Worm (Caenorhabditis elegans) whole organism, L4 larva: Measurements from ENCODE around the gene C50E3.13.

Experiments used
- F10B5.3 ChIP-seq: sonication (generic microtip); optimal IDR thresholded peaks from 2 replicates; lab custom pipeline; 2016; ENCODE audit warnings: mild to moderate bottlenecking, missing genetic modification characterization, missing compliant biosample characterization
- F44E2.7 ChIP-seq: fragments of 200-800 bp; sonication (Bioruptor generic); IDR thresholded peaks from 2 replicates; pipeline ENCODE4 v2.1.2; 2022; ENCODE audit warnings: missing genetic modification characterization, missing compliant biosample characterization
- R02D3.7 ChIP-seq: fragments of 150-350 bp; sonication (generic microtip); optimal IDR thresholded peaks from 3 replicates; lab custom pipeline; 2014; ENCODE audit warnings: missing biosample characterization, missing genetic modification characterization
- T20F7.1 ChIP-seq: fragments of 200-800 bp; sonication (Bioruptor generic); optimal IDR thresholded peaks from 2 replicates; lab custom pipeline; 2018; ENCODE audit warnings: mild to moderate bottlenecking, missing genetic modification characterization, missing compliant biosample characterization
- T26A8.4 ChIP-seq: fragments of 200-800 bp; sonication (Bioruptor generic); IDR thresholded peaks from 2 replicates; pipeline ENCODE4 v1.3.6; 2022; ENCODE audit warnings: missing genetic modification characterization, missing compliant biosample characterization
- Y105C5A.15 ChIP-seq: fragments of 200-800 bp; sonication (Bioruptor generic); IDR thresholded peaks from 2 replicates; pipeline ENCODE4 v1.3.6; 2022; ENCODE audit warnings: missing genetic modification characterization, missing compliant biosample characterization
- ZK546.5 ChIP-seq, 2 experiments: sonication (generic microtip); optimal IDR thresholded peaks; 2 replicates each; lab custom pipeline; 2017; ENCODE audit warnings: missing biosample characterization in 2 of 2, missing genetic modification characterization in 2 of 2
- ceh-82 ChIP-seq: sonication (generic microtip); optimal IDR thresholded peaks from 2 replicates; lab custom pipeline; 2017; ENCODE audit warnings: missing biosample characterization, missing genetic modification characterization
- daf-19 ChIP-seq: fragments of 200-800 bp; sonication (Bioruptor generic); conservative IDR thresholded peaks from 2 replicates; pipeline ENCODE4 v1.3.6; 2022; ENCODE audit warnings: missing genetic modification characterization, missing compliant biosample characterization
- dmd-9 ChIP-seq: fragments of 200-800 bp; sonication (Bioruptor generic); IDR thresholded peaks from 2 replicates; pipeline ENCODE4 v1.3.6; 2022; ENCODE audit warnings: missing genetic modification reagents, missing genetic modification characterization, missing compliant biosample characterization
- duxl-1 ChIP-seq: sonication (generic microtip); optimal IDR thresholded peaks from 2 replicates; lab custom pipeline; 2016; ENCODE audit warnings: mild to moderate bottlenecking, missing genetic modification characterization, moderate library complexity, missing compliant biosample characterization; ENCODE audit not compliant: poor library complexity
- egl-27 ChIP-seq: sonication (generic microtip); optimal IDR thresholded peaks from 3 replicates; lab custom pipeline; 2017; ENCODE audit warnings: missing biosample characterization, missing genetic modification reagents, missing genetic modification characterization
- gei-8 ChIP-seq: fragments of 200-800 bp; sonication (Bioruptor generic); optimal IDR thresholded peaks from 2 replicates; lab custom pipeline; 2018; ENCODE audit warnings: mild to moderate bottlenecking, missing genetic modification characterization, missing compliant biosample characterization
- hif-1 ChIP-seq, 2 experiments: sonication (generic microtip); optimal IDR thresholded peaks; 2 replicates each; lab custom pipeline; 2016 to 2017; ENCODE audit warnings: missing compliant biosample characterization in 2 of 2, missing genetic modification characterization in 2 of 2, missing genetic modification reagents in 2 of 2, missing genotype in 2 of 2, mild to moderate bottlenecking in 1 of 2
- hlh-11 ChIP-seq: fragments of 200-800 bp; sonication (Bioruptor generic); optimal IDR thresholded peaks from 2 replicates; lab custom pipeline; 2018; ENCODE audit warnings: mild to moderate bottlenecking, missing genetic modification characterization, missing compliant biosample characterization
- hmg-1.1 ChIP-seq: fragments of 200-800 bp; sonication (Bioruptor generic); IDR thresholded peaks from 2 replicates; pipeline ENCODE4 v1.3.6; 2022; ENCODE audit warnings: missing genetic modification reagents, missing genetic modification characterization, missing compliant biosample characterization
- lin-13 ChIP-seq: fragments of 150-350 bp; optimal IDR thresholded peaks from 2 replicates; lab custom pipeline; 2014; ENCODE audit warnings: missing biosample characterization, missing genetic modification reagents, missing genetic modification characterization
- lin-15B ChIP-seq: fragments of 150-350 bp; sonication (generic microtip); optimal IDR thresholded peaks from 3 replicates; lab custom pipeline; 2014; ENCODE audit warnings: missing biosample characterization, missing genetic modification characterization
- lin-29 ChIP-seq: fragments of 200-800 bp; sonication (Bioruptor generic); IDR thresholded peaks from 2 replicates; pipeline ENCODE4 v1.3.6; 2022; ENCODE audit warnings: missing genetic modification reagents, missing genetic modification characterization, missing compliant biosample characterization
- lir-3 ChIP-seq: sonication (generic microtip); optimal IDR thresholded peaks from 2 replicates; lab custom pipeline; 2016; ENCODE audit warnings: mild to moderate bottlenecking, missing genetic modification characterization, missing compliant biosample characterization
- madf-5 ChIP-seq, 2 experiments: fragments of 200-800 bp; sonication (Bioruptor generic); IDR thresholded peaks; 2 replicates each; pipeline ENCODE4 v1.3.6; 2022; ENCODE audit warnings: missing compliant biosample characterization in 2 of 2, missing genetic modification characterization in 2 of 2
- mep-1 ChIP-seq: fragments of 150-350 bp; sonication (generic microtip); optimal IDR thresholded peaks from 3 replicates; lab custom pipeline; 2014; ENCODE audit warnings: missing biosample characterization, missing genetic modification characterization
- nhr-10 ChIP-seq: fragments of 150-350 bp; optimal IDR thresholded peaks from 2 replicates; lab custom pipeline; 2014; ENCODE audit warnings: missing biosample characterization, missing genetic modification characterization
- nhr-11 ChIP-seq: fragments of 150-350 bp; optimal IDR thresholded peaks from 2 replicates; lab custom pipeline; 2014; ENCODE audit warnings: missing biosample characterization, missing genetic modification characterization
- nhr-111 ChIP-seq: fragments of 200-800 bp; sonication (Bioruptor generic); optimal IDR thresholded peaks from 2 replicates; lab custom pipeline; 2018; ENCODE audit warnings: mild to moderate bottlenecking, missing genetic modification characterization, missing compliant biosample characterization
- nhr-42 ChIP-seq: fragments of 200-800 bp; sonication (Bioruptor generic); IDR thresholded peaks from 2 replicates; pipeline ENCODE4 v1.3.6; 2022; ENCODE audit warnings: missing genetic modification characterization, missing compliant biosample characterization
- nhr-6 ChIP-seq: fragments of 150-350 bp; optimal IDR thresholded peaks from 2 replicates; lab custom pipeline; 2014; ENCODE audit warnings: missing biosample characterization, missing genetic modification characterization
- nhr-76 ChIP-seq: fragments of 150-350 bp; optimal IDR thresholded peaks from 2 replicates; lab custom pipeline; 2014; ENCODE audit warnings: missing biosample characterization, missing genetic modification characterization
- nhr-77 ChIP-seq: fragments of 150-350 bp; optimal IDR thresholded peaks from 2 replicates; lab custom pipeline; 2014; ENCODE audit warnings: missing biosample characterization, missing genetic modification characterization
- rbr-2 ChIP-seq: sonication (generic microtip); optimal IDR thresholded peaks from 2 replicates; lab custom pipeline; 2016; ENCODE audit warnings: missing genotype, missing genetic modification characterization, missing compliant biosample characterization
- saeg-2 ChIP-seq: fragments of 200-800 bp; sonication (Bioruptor generic); IDR thresholded peaks from 2 replicates; pipeline ENCODE4 v1.3.6; 2022; ENCODE audit warnings: missing genetic modification reagents, missing genetic modification characterization, missing compliant biosample characterization
- sdz-12 ChIP-seq: fragments of 200-800 bp; sonication (Bioruptor generic); optimal IDR thresholded peaks from 2 replicates; lab custom pipeline; 2018; ENCODE audit warnings: mild to moderate bottlenecking, missing genetic modification characterization, missing compliant biosample characterization
- skn-1 ChIP-seq: fragments of 150-350 bp; optimal IDR thresholded peaks from 2 replicates; lab custom pipeline; 2014; ENCODE audit warnings: missing biosample characterization, missing genetic modification characterization
- snpc-1.2 ChIP-seq: fragments of 200-800 bp; sonication (Bioruptor generic); IDR thresholded peaks from 2 replicates; pipeline ENCODE4 v1.3.6; 2022; ENCODE audit warnings: missing genetic modification reagents, missing genetic modification characterization, missing compliant biosample characterization
- snpc-4 ChIP-seq: fragments of 150-350 bp; optimal IDR thresholded peaks from 2 replicates; lab custom pipeline; 2014; ENCODE audit warnings: missing biosample characterization, missing genetic modification characterization
- tag-97 ChIP-seq: fragments of 200-800 bp; sonication (Bioruptor generic); IDR thresholded peaks from 2 replicates; pipeline ENCODE4 v1.3.6; 2022; ENCODE audit warnings: missing genetic modification characterization, missing compliant biosample characterization
- tra-1 ChIP-seq: fragments of 200-800 bp; sonication (Bioruptor generic); IDR thresholded peaks from 2 replicates; pipeline ENCODE4 v1.3.6; 2022; ENCODE audit warnings: missing genetic modification reagents, missing genetic modification characterization, missing compliant biosample characterization
- unc-130 ChIP-seq: sonication (generic microtip); optimal IDR thresholded peaks from 2 replicates; lab custom pipeline; 2016; ENCODE audit warnings: missing genetic modification reagents, missing genetic modification characterization, missing compliant biosample characterization
- zip-11 ChIP-seq: fragments of 200-800 bp; sonication (Bioruptor generic); IDR thresholded peaks from 2 replicates; pipeline ENCODE4 v1.3.6; 2022; ENCODE audit warnings: missing genetic modification characterization, missing compliant biosample characterization
- zip-2 ChIP-seq: fragments of 150-350 bp; optimal IDR thresholded peaks from 2 replicates; lab custom pipeline; 2014; ENCODE audit warnings: missing biosample characterization, missing genetic modification characterization

The C50E3.13 gene

ce11 chrV:7624152-7624551, at the start of gene C50E3.13:
TSS of gene C50E3.13 (minus strand) at chrV:7624252.
- TF ChIP-seq madf-5 (GFP tag; IDR thresholded peaks at IDR 0.05; lab: Robert Waterston, UW) (no peak), skn-1 (no peak), rbr-2 (tag; lab: Kevin White, UChicago) (no peak), hif-1 (tag; optimal IDR thresholded peaks at IDR 0.05; lab: Kevin White, UChicago) (no peak), T26A8.4 (GFP tag; lab: Robert Waterston, UW) (no peak), nhr-6 (tag; lab: Kevin White, UChicago) (no peak), dmd-9 (GFP tag; lab: Robert Waterston, UW) (no peak), nhr-111 (GFP tag; lab: Kevin White, UChicago) (no peak), Y105C5A.15 (GFP tag; lab: Robert Waterston, UW) (no peak)

DNA sequence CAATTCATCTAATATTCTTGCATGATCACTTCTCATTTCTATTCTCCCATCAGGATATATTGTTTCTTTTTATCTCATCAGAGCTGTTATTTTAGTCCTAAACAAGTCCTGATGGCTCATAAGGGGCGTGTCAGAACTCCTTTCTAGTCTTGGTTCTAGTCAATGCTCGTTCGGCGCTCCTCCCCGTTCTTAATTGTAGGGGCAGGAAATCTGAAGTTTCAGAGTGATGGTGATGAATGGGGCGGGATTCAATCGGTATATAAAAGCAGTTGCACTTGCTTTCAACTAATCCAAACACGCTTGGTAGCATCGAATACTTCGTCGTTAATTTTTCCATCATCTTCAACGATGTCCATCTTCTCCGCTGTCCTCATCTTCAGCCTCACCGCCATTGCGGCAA, 48.2 kb upstream of the C50E3.13 start, which contains the start of gene C12D5.4:
TSS of gene C12D5.4 (plus strand) at position 301 of the 400 bp plus-strand sequence.
- TF ChIP-seq gei-8 (GFP tag; lab: Kevin White, UChicago) (no peak), lin-13 (GFP tag; lab: Kevin White, UChicago) (no peak), ceh-82 (tag; lab: Kevin White, UChicago) (no peak), madf-5 (GFP tag; IDR thresholded peaks at IDR 0.05; lab: Robert Waterston, UW) (no peak), egl-27 (tag; lab: Kevin White, UChicago) (no peak), lir-3 (tag; lab: Kevin White, UChicago) (no peak), nhr-11 (tag; lab: Kevin White, UChicago) (no peak), hlh-11 (no peak), nhr-10 (tag; lab: Kevin White, UChicago) (no peak), snpc-4 (tag; lab: Kevin White, UChicago) (no peak), sdz-12 (GFP tag; lab: Kevin White, UChicago) (no peak), daf-19 (no peak), ZK546.5 (tag; optimal IDR thresholded peaks at IDR 0.05; lab: Kevin White, UChicago) (no peak), nhr-76 (tag; lab: Kevin White, UChicago) (no peak), nhr-77 (no peak), mep-1 (tag; lab: Kevin White, UChicago) (no peak), tra-1 (GFP tag; lab: Robert Waterston, UW) (no peak), T20F7.1 (GFP tag; lab: Kevin White, UChicago) (no peak)

DNA sequence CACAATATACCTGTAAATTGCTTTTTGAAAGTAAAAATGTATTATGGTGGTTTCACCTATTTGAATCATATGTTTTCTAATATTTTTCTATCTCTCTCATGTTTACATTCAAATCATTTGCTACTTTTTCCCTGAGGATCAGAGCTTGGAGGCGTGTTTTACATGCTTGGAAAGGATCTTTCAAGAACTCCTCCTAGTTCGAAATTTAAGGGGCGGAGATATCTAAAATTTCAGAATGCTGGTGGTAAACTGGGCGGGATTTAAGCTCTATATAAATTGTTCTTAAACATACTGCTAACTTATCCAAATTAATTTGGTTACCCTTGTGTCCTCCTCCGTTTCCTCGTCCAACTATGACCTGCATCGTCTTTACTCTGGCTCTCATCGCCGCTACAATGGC, 43.9 kb upstream of the C50E3.13 start, which contains the start of gene C12D5.5:
TSS of gene C12D5.5 (plus strand) at position 301 of the 400 bp plus-strand sequence.
- TF ChIP-seq F10B5.3 (tag; lab: Kevin White, UChicago) (no peak), hmg-1.1 (GFP tag; lab: Robert Waterston, UW) (no peak), nhr-42 (GFP tag; lab: Robert Waterston, UW) (no peak), duxl-1 (no peak), lin-15B (no peak), unc-130 (GFP tag; lab: Kevin White, UChicago) (no peak), zip-2 (tag; lab: Kevin White, UChicago) (no peak), R02D3.7 (tag; lab: Kevin White, UChicago) (no peak), zip-11 (no peak), tag-97 (no peak), ceh-82 (tag; lab: Kevin White, UChicago) (no peak), ZK546.5 (tag; optimal IDR thresholded peaks at IDR 0.05; lab: Kevin White, UChicago) (no peak), F44E2.7 (GFP tag; lab: Robert Waterston, UW) (no peak), lin-29 (GFP tag; lab: Robert Waterston, UW) (no peak), saeg-2 (GFP tag; lab: Robert Waterston, UW) (no peak), snpc-1.2 (GFP tag; lab: Robert Waterston, UW) (no peak), madf-5 (GFP tag; IDR thresholded peaks at IDR 0.05; lab: Robert Waterston, UW) (no peak)
